Fruit fly (Drosophila melanogaster) whole organism, adult: ENCODE results near the gene CG32148.

Experiments
- CG7101 ChIP-seq: fragments of 200-800 bp; sonication (Bioruptor generic); optimal IDR thresholded peaks from 2 replicates; lab custom pipeline; 2018; ENCODE audit warnings: missing biosample characterization, mild to moderate bottlenecking, missing genetic modification characterization, moderate library complexity
- kay ChIP-seq: fragments of 200-800 bp; sonication (Bioruptor generic); peaks from one replicate; lab custom pipeline; 2016; ENCODE audit warnings: missing biosample characterization, missing genetic modification characterization, borderline replicate concordance

DNA sequence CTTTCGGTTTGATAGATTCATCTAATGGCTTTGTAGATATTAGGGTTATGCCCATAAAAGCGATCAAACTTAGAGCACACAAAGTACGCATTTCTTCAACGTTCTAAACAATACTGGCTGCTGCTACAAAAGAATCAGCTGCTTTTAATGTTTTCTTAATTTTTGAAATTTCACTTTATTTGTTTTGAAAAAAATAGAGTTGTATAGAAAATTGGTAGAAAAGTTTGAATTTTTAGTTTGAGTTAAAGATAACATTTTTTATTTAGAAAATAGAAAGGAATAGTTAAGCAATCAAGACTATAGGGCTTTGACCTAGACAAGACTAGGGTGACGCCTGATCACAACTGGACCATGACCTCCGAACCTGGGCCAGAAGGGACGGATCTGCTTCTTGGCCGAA is 26.8 kb downstream of the CG32148 start, which contains the start of gene CG18581:
- TF ChIP-seq CG7101 (tag; lab: Kevin White, UChicago) (no peak), kay (GFP tag; lab: Kevin White, UChicago) (no peak)
